Worm (Caenorhabditis elegans): Measurements from ENCODE around the gene F22E5.22.

DNA sequence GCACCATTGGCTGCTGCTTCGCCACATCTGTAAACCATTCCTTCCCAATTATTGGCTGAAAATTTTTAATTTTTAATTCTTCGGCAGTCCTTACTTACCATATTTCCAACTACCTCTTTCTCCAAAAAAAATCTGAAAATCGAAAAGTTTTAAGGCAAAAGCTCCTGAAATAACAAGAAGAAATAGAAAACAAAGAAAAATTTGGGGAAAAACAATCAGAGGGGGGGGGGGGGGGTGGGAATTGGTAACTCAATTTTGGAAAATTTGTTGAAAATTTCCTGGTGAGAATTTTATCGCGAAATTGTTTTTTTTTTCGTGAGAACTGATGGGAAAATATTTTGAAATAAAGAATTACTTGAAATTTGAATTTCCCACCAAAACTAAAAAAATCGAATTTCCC, 26.8 kb downstream of the F22E5.22 start, which contains the start of gene set-11:
- TF ChIP-seq lin-32 (GFP tag; optimal IDR thresholded peaks at IDR 0.05) (no peak), snpc-4 (tag; optimal IDR thresholded peaks at IDR 0.05) (no peak), unc-39 (tag; optimal IDR thresholded peaks at IDR 0.05) (no peak), mep-1 (tag; optimal IDR thresholded peaks at IDR 0.05) (no peak), nhr-12 (tag; optimal IDR thresholded peaks at IDR 0.05) (no peak), blmp-1 (tag; optimal IDR thresholded peaks at IDR 0.05) (no peak), ces-1 (GFP tag; optimal IDR thresholded peaks at IDR 0.05) (no peak), flh-1 (GFP tag; optimal IDR thresholded peaks at IDR 0.05) (no peak), bed-3 (GFP tag; optimal IDR thresholded peaks at IDR 0.05) (no peak), pha-4 (tag; optimal IDR thresholded peaks at IDR 0.05) (no peak)

All from whole organism, mixed stage, embryonic.